Fruit fly (Drosophila melanogaster): ENCODE data around the gene CG31195.
A peak's percentile ranks its signal among the peaks of the same experiment; 100 is the strongest.

Gene CG31195

dm6 chr3R:20783714-20784435 is 21.7 kb upstream of the CG31195 start (continued):
- peak; percentile 32 for TF ChIP-seq ey (GFP tag; optimal IDR thresholded peaks at IDR 0.05)
- peak; percentile 27 for TF ChIP-seq CG32264 (GFP tag; optimal IDR thresholded peaks at IDR 0.05)
- peak; percentile 93 for TF ChIP-seq psq (GFP tag; optimal IDR thresholded peaks at IDR 0.05)
- peak; percentile 65 for TF ChIP-seq Hr78 (GFP tag; optimal IDR thresholded peaks at IDR 0.05)
- TF ChIP-seq sage (GFP tag; optimal IDR thresholded peaks at IDR 0.05) = peak; percentile 43
- TF ChIP-seq Hnf4 (GFP tag; optimal IDR thresholded peaks at IDR 0.05) = peak; percentile 56
- no peak for TF ChIP-seq CG9705 (GFP tag; optimal IDR thresholded peaks at IDR 0.05)
- peak; percentile 67 for TF ChIP-seq h (GFP tag; optimal IDR thresholded peaks at IDR 0.05)

dm6 chr3R:20782655-20783105 is 20.5 kb upstream of the CG31195 start:
- TF ChIP-seq h (GFP tag; optimal IDR thresholded peaks at IDR 0.05) (peak; percentile 51), sage (GFP tag; optimal IDR thresholded peaks at IDR 0.05) (peak; percentile 84), dl (GFP tag; optimal IDR thresholded peaks at IDR 0.05; ENCODE audit: insufficient read depth in 1 of 2, partially characterized antibody in 2 of 2) (peak; percentile 84 to 88), Vsx2 (GFP tag; optimal IDR thresholded peaks at IDR 0.05; ENCODE audit: partially characterized antibody) (peak; percentile 85), br (GFP tag; optimal IDR thresholded peaks at IDR 0.05) (peak; percentile 43), Hr83 (GFP tag; optimal IDR thresholded peaks at IDR 0.05; ENCODE audit: poor library complexity, severe bottlenecking) (peak; percentile 1), Sp1 (GFP tag; optimal IDR thresholded peaks at IDR 0.05) (peak; percentile 36), Jra (GFP tag; optimal IDR thresholded peaks at IDR 0.05) (peak; percentile 47), Hnf4 (GFP tag; optimal IDR thresholded peaks at IDR 0.05) (no peak), Hr78 (GFP tag; optimal IDR thresholded peaks at IDR 0.05) (no peak), woc (GFP tag; optimal IDR thresholded peaks at IDR 0.05) (no peak), usp (GFP tag; optimal IDR thresholded peaks at IDR 0.05) (no peak), dmrt93B (GFP tag; optimal IDR thresholded peaks at IDR 0.05) (no peak), Rel (GFP tag; optimal IDR thresholded peaks at IDR 0.05) (peak; percentile 94), Rel (tag; optimal IDR thresholded peaks at IDR 0.05) (peak; percentile 65), N (GFP tag; optimal IDR thresholded peaks at IDR 0.05) (peak; percentile 25), psq (GFP tag; optimal IDR thresholded peaks at IDR 0.05) (peak; percentile 79), CrebA (GFP tag; optimal IDR thresholded peaks at IDR 0.05; ENCODE audit: borderline replicate concordance) (peak; percentile 92), foxo (GFP tag; optimal IDR thresholded peaks at IDR 0.05) (peak in 1 of 2 experiments; percentile 89), brk (GFP tag; optimal IDR thresholded peaks at IDR 0.05) (peak; percentile 76), CG9705 (GFP tag; optimal IDR thresholded peaks at IDR 0.05) (no peak), Dif (GFP tag; optimal IDR thresholded peaks at IDR 0.05; ENCODE audit: partially characterized antibody) (peak; percentile 95), CG32264 (GFP tag; optimal IDR thresholded peaks at IDR 0.05) (peak; percentile 61), Myc (optimal IDR thresholded peaks at IDR 0.05) (no peak), rgr (GFP tag; optimal IDR thresholded peaks at IDR 0.05) (peak; percentile 19), Mio (GFP tag; optimal IDR thresholded peaks at IDR 0.05) (no peak), sv (GFP tag; optimal IDR thresholded peaks at IDR 0.05) (no peak), HLH106 (tag; optimal IDR thresholded peaks at IDR 0.05) (peak; percentile 3)

dm6 chr3R:20782104-20782654 is 20.0 kb upstream of the CG31195 start:
- TF ChIP-seq Hr83 (GFP tag; optimal IDR thresholded peaks at IDR 0.05; ENCODE audit: poor library complexity, severe bottlenecking) (no peak), Hnf4 (GFP tag; optimal IDR thresholded peaks at IDR 0.05) (peak; percentile 6), Mio (GFP tag; optimal IDR thresholded peaks at IDR 0.05) (no peak), Myc (optimal IDR thresholded peaks at IDR 0.05) (no peak), usp (GFP tag; optimal IDR thresholded peaks at IDR 0.05) (no peak), br (GFP tag; optimal IDR thresholded peaks at IDR 0.05) (peak; percentile 58), CrebA (GFP tag; optimal IDR thresholded peaks at IDR 0.05; ENCODE audit: borderline replicate concordance) (no peak), rgr (GFP tag; optimal IDR thresholded peaks at IDR 0.05) (peak; percentile 91), Dfd (GFP tag; optimal IDR thresholded peaks at IDR 0.05) (no peak), lola (GFP tag; optimal IDR thresholded peaks at IDR 0.05) (no peak), brk (GFP tag; optimal IDR thresholded peaks at IDR 0.05) (no peak), OdsH (GFP tag; optimal IDR thresholded peaks at IDR 0.05) (peak; percentile 71), GATAd (GFP tag; optimal IDR thresholded peaks at IDR 0.05) (no peak), dsf (GFP tag; optimal IDR thresholded peaks at IDR 0.05; ENCODE audit: borderline replicate concordance) (no peak), foxo (GFP tag; optimal IDR thresholded peaks at IDR 0.05) (peak in 1 of 2 experiments; percentile 91), woc (GFP tag; optimal IDR thresholded peaks at IDR 0.05) (peak; percentile 48), Rel (GFP tag; optimal IDR thresholded peaks at IDR 0.05) (no peak), Rel (tag; optimal IDR thresholded peaks at IDR 0.05) (peak; percentile 36), dl (GFP tag; optimal IDR thresholded peaks at IDR 0.05; ENCODE audit: insufficient read depth in 1 of 2, partially characterized antibody in 2 of 2) (no peak), dmrt93B (GFP tag; optimal IDR thresholded peaks at IDR 0.05) (peak; percentile 82), Vsx2 (GFP tag; optimal IDR thresholded peaks at IDR 0.05; ENCODE audit: partially characterized antibody) (no peak), Hr78 (GFP tag; optimal IDR thresholded peaks at IDR 0.05) (no peak), jim (GFP tag; optimal IDR thresholded peaks at IDR 0.05) (no peak), HLH106 (tag; optimal IDR thresholded peaks at IDR 0.05) (peak; percentile 89), Abd-B (GFP tag; optimal IDR thresholded peaks at IDR 0.05) (no peak), N (GFP tag; optimal IDR thresholded peaks at IDR 0.05) (no peak), psq (GFP tag; optimal IDR thresholded peaks at IDR 0.05) (peak; percentile 79), ey (GFP tag; optimal IDR thresholded peaks at IDR 0.05) (peak; percentile 72), CG9705 (GFP tag; optimal IDR thresholded peaks at IDR 0.05) (peak; percentile 67), fru (GFP tag; optimal IDR thresholded peaks at IDR 0.05) (peak; percentile 82), Sp1 (GFP tag; optimal IDR thresholded peaks at IDR 0.05) (peak; percentile 89), CG32264 (GFP tag; optimal IDR thresholded peaks at IDR 0.05) (no peak), sv (GFP tag; optimal IDR thresholded peaks at IDR 0.05) (no peak), h (GFP tag; optimal IDR thresholded peaks at IDR 0.05) (peak; percentile 78), pan (optimal IDR thresholded peaks at IDR 0.05) (no peak), tai (GFP tag; optimal IDR thresholded peaks at IDR 0.05) (no peak), Jra (GFP tag; optimal IDR thresholded peaks at IDR 0.05) (no peak)
